Worm (Caenorhabditis elegans) whole organism, midembryonic: ENCODE measurements around the gene fbxb-98.

Experiments used
- flt-1 ChIP-seq: fragments of 200-800 bp; sonication (Bioruptor generic); IDR thresholded peaks from 2 replicates; pipeline ENCODE4 v1.3.6; 2022; ENCODE audit warnings: missing genetic modification characterization, missing compliant biosample characterization
- klf-2 ChIP-seq: fragments of 200-800 bp; sonication (Bioruptor generic); conservative IDR thresholded peaks from 2 replicates; pipeline ENCODE4 v1.3.6; 2022; ENCODE audit warnings: missing genetic modification reagents, missing genetic modification characterization, missing compliant biosample characterization
- ref-1 ChIP-seq: fragments of 200-800 bp; sonication (Bioruptor generic); conservative IDR thresholded peaks from 2 replicates; pipeline ENCODE4 v1.3.6; 2022; ENCODE audit warnings: missing genetic modification reagents, missing genetic modification characterization, missing compliant biosample characterization
- ztf-23 ChIP-seq: fragments of 200-800 bp; sonication (Bioruptor generic); IDR thresholded peaks from 2 replicates; pipeline ENCODE4 v1.3.6; 2022; ENCODE audit warnings: missing genetic modification reagents, missing genetic modification characterization, missing compliant biosample characterization
- ztf-29 ChIP-seq: fragments of 200-800 bp; sonication (Bioruptor generic); IDR thresholded peaks from 2 replicates; pipeline ENCODE4 v1.3.6; 2022; ENCODE audit warnings: missing genetic modification reagents, missing genetic modification characterization, missing compliant biosample characterization

ce11 chrII:1844552-1844951 lies 17.9 kb upstream of the fbxb-98 start:
- TF ChIP-seq klf-2: no peak
- TF ChIP-seq flt-1: no peak
- no peak for TF ChIP-seq ztf-23 (GFP tag; lab: Robert Waterston, UW)
- no peak for TF ChIP-seq ztf-29 (GFP tag; lab: Robert Waterston, UW)
- TF ChIP-seq ref-1 (GFP tag; lab: Robert Waterston, UW): no peak
